Worm (Caenorhabditis elegans) whole organism, midembryonic: ENCODE measurements around the gene hda-10.

ENCODE experiments used
- T22C8.4 ChIP-seq: fragments of 200-800 bp; sonication (Bioruptor generic); IDR thresholded peaks from 2 replicates; pipeline ENCODE4 v1.3.6; 2022; ENCODE audit warnings: missing genetic modification characterization, missing compliant biosample characterization
- cog-1 ChIP-seq: sonication (generic microtip); optimal IDR thresholded peaks from 2 replicates; lab custom pipeline; 2016; ENCODE audit warnings: missing genetic modification characterization, missing compliant biosample characterization
- flt-1 ChIP-seq: fragments of 200-800 bp; sonication (Bioruptor generic); IDR thresholded peaks from 2 replicates; pipeline ENCODE4 v1.3.6; 2022; ENCODE audit warnings: missing genetic modification characterization, missing compliant biosample characterization
- klf-2 ChIP-seq: fragments of 200-800 bp; sonication (Bioruptor generic); conservative IDR thresholded peaks from 2 replicates; pipeline ENCODE4 v1.3.6; 2022; ENCODE audit warnings: missing genetic modification reagents, missing genetic modification characterization, missing compliant biosample characterization
- med-1 ChIP-seq: sonication (generic microtip); optimal IDR thresholded peaks from 2 replicates; lab custom pipeline; 2017; ENCODE audit warnings: missing genetic modification characterization, mild to moderate bottlenecking, missing compliant biosample characterization, antibody characterized with exemption, missing genetic modification reagents; ENCODE audit not compliant: insufficient read depth
- ref-1 ChIP-seq: fragments of 200-800 bp; sonication (Bioruptor generic); conservative IDR thresholded peaks from 2 replicates; pipeline ENCODE4 v1.3.6; 2022; ENCODE audit warnings: missing genetic modification reagents, missing genetic modification characterization, missing compliant biosample characterization
- tab-1 ChIP-seq: fragments of 200-800 bp; sonication (Bioruptor generic); IDR thresholded peaks from 2 replicates; pipeline ENCODE4 v1.3.6; 2022; ENCODE audit warnings: missing genetic modification characterization, missing compliant biosample characterization
- ztf-23 ChIP-seq: fragments of 200-800 bp; sonication (Bioruptor generic); IDR thresholded peaks from 2 replicates; pipeline ENCODE4 v1.3.6; 2022; ENCODE audit warnings: missing genetic modification reagents, missing genetic modification characterization, missing compliant biosample characterization
- ztf-29 ChIP-seq: fragments of 200-800 bp; sonication (Bioruptor generic); IDR thresholded peaks from 2 replicates; pipeline ENCODE4 v1.3.6; 2022; ENCODE audit warnings: missing genetic modification reagents, missing genetic modification characterization, missing compliant biosample characterization

hda-10 gene

ce11 chrII:13886431-13886830 is 3.9 kb downstream of the hda-10 start:
- TF ChIP-seq ztf-29 (GFP tag; lab: Robert Waterston, UW) (no peak), cog-1 (tag; lab: Kevin White, UChicago) (no peak), flt-1 (GFP tag; lab: Robert Waterston, UW) (no peak), T22C8.4 (GFP tag; lab: Robert Waterston, UW) (no peak), ref-1 (GFP tag; lab: Robert Waterston, UW) (no peak), ztf-23 (GFP tag; lab: Robert Waterston, UW) (no peak), klf-2 (GFP tag; lab: Robert Waterston, UW) (no peak), tab-1 (GFP tag; lab: Robert Waterston, UW) (no peak)

ce11 chrII:13888278-13888677 is 5.8 kb downstream of the hda-10 start, which contains the start of gene mcd-1:
TSS of gene mcd-1 (plus strand) at chrII:13888544.
- TF ChIP-seq cog-1 (tag; lab: Kevin White, UChicago), result peak; percentile 28
- TF ChIP-seq ref-1 (GFP tag; lab: Robert Waterston, UW), result no peak

- TF ChIP-seq klf-2 (GFP tag; lab: Robert Waterston, UW) (no peak), flt-1 (GFP tag; lab: Robert Waterston, UW) (no peak), ztf-23 (GFP tag; lab: Robert Waterston, UW) (no peak), med-1 (GFP tag; lab: Kevin White, UChicago) (no peak)
Measured at ce11 chrII:13896279-13896774, 13.8 kb downstream of the hda-10 start.

ce11 chrII:13899777-13900176 is 17.3 kb downstream of the hda-10 start:
- TF ChIP-seq ref-1 (GFP tag; lab: Robert Waterston, UW) (no peak), cog-1 (tag; lab: Kevin White, UChicago) (no peak), med-1 (GFP tag; lab: Kevin White, UChicago) (no peak), ztf-23 (GFP tag; lab: Robert Waterston, UW) (no peak), T22C8.4 (GFP tag; lab: Robert Waterston, UW) (peak; percentile 50; the same call in 1 of the 2 replicates), ztf-29 (GFP tag; lab: Robert Waterston, UW) (no peak), flt-1 (GFP tag; lab: Robert Waterston, UW) (no peak)

- TF ChIP-seq ref-1 (GFP tag; lab: Robert Waterston, UW) (no peak), T22C8.4 (GFP tag; lab: Robert Waterston, UW) (no peak), flt-1 (GFP tag; lab: Robert Waterston, UW) (no peak), tab-1 (GFP tag; lab: Robert Waterston, UW) (no peak), ztf-23 (GFP tag; lab: Robert Waterston, UW) (no peak), ztf-29 (GFP tag; lab: Robert Waterston, UW) (no peak)
Measured at ce11 chrII:13902014-13902413, 19.5 kb downstream of the hda-10 start, which contains the start of gene W02B8.1. TSS of gene W02B8.1 (minus strand) at chrII:13902114.

- TF ChIP-seq ztf-23 (GFP tag; lab: Robert Waterston, UW) (no peak), ref-1 (GFP tag; lab: Robert Waterston, UW) (no peak)
Measured at ce11 chrII:13903482-13903881, 21.0 kb downstream of the hda-10 start.

ce11 chrII:13905556-13905955 is 23.1 kb downstream of the hda-10 start:
- peak; percentile 61; the same call in 1 of the 2 replicates for TF ChIP-seq tab-1 (GFP tag; lab: Robert Waterston, UW)

ce11 chrII:13907615-13908014 is 25.1 kb downstream of the hda-10 start:
- TF ChIP-seq ref-1 (GFP tag; lab: Robert Waterston, UW) (no peak), cog-1 (tag; lab: Kevin White, UChicago) (no peak), med-1 (GFP tag; lab: Kevin White, UChicago) (no peak), klf-2 (GFP tag; lab: Robert Waterston, UW) (no peak), ztf-23 (GFP tag; lab: Robert Waterston, UW) (no peak), tab-1 (GFP tag; lab: Robert Waterston, UW) (no peak), ztf-29 (GFP tag; lab: Robert Waterston, UW) (no peak)

- TF ChIP-seq ztf-23 (GFP tag; lab: Robert Waterston, UW) (no peak), tab-1 (GFP tag; lab: Robert Waterston, UW) (no peak), med-1 (GFP tag; lab: Kevin White, UChicago) (no peak), ref-1 (GFP tag; lab: Robert Waterston, UW) (no peak), T22C8.4 (GFP tag; lab: Robert Waterston, UW) (peak; percentile 80), ztf-29 (GFP tag; lab: Robert Waterston, UW) (no peak), flt-1 (GFP tag; lab: Robert Waterston, UW) (0 out of 2 replicates have a peak, but pooled peaks have one; percentile 27), klf-2 (GFP tag; lab: Robert Waterston, UW) (no peak), cog-1 (tag; lab: Kevin White, UChicago) (peak; percentile 37)
Measured at ce11 chrII:13908592-13908991, 26.1 kb downstream of the hda-10 start, which contains the start of gene citk-1. TSS of gene citk-1 (plus strand) at chrII:13908914.

- TF ChIP-seq klf-2 (GFP tag; lab: Robert Waterston, UW) (no peak), ref-1 (GFP tag; lab: Robert Waterston, UW) (no peak), flt-1 (GFP tag; lab: Robert Waterston, UW) (no peak), tab-1 (GFP tag; lab: Robert Waterston, UW) (no peak)
Measured at ce11 chrII:13916040-13916439, 33.5 kb downstream of the hda-10 start, which contains the start of gene mltn-3. TSS of gene mltn-3 (plus strand) at chrII:13916340.
